Fruit fly (Drosophila melanogaster) whole organism, embryonic: ENCODE measurements around the gene CG7183.
A peak's percentile ranks its signal among the peaks of the same experiment; 100 is the strongest.

Experiments
- Bdp1 ChIP-seq: fragments of 200-800 bp; sonication (Bioruptor generic); optimal IDR thresholded peaks from 3 replicates; lab custom pipeline; 2016; ENCODE audit warnings: missing biosample characterization, missing genetic modification characterization
- Blimp-1 ChIP-seq: fragments of 200-800 bp; sonication (Bioruptor generic); optimal IDR thresholded peaks from 3 replicates; lab custom pipeline; 2018; ENCODE audit warnings: missing biosample characterization, missing genetic modification characterization, mild to moderate bottlenecking, moderate library complexity, missing genetic modification reagents
- CG11085 ChIP-seq: fragments of 200-800 bp; sonication (Bioruptor generic); IDR thresholded peaks from 2 replicates; pipeline ENCODE4 v1.3.6; 2022; ENCODE audit warnings: missing biosample characterization, missing genetic modification characterization
- CG11456 ChIP-seq: fragments of 200-800 bp; sonication (Bioruptor generic); IDR thresholded peaks from 3 replicates; pipeline ENCODE4 v1.3.6; 2022; ENCODE audit warnings: missing biosample characterization, missing genetic modification characterization
- CG11504 ChIP-seq: fragments of 200-800 bp; sonication (Bioruptor generic); optimal IDR thresholded peaks from 3 replicates; lab custom pipeline; 2019; ENCODE audit warnings: missing biosample characterization, mild to moderate bottlenecking, missing genetic modification characterization, moderate library complexity
- CG12769 ChIP-seq: fragments of 200-800 bp; sonication (Bioruptor generic); optimal IDR thresholded peaks from 2 replicates; lab custom pipeline; 2019; ENCODE audit warnings: missing biosample characterization, mild to moderate bottlenecking, missing genetic modification characterization, moderate library complexity
- CG13123 ChIP-seq: fragments of 200-800 bp; sonication (Bioruptor generic); optimal IDR thresholded peaks from 2 replicates; lab custom pipeline; 2016; ENCODE audit warnings: missing biosample characterization, missing genetic modification characterization
- CG15479 ChIP-seq: fragments of 200-800 bp; sonication (Bioruptor generic); optimal IDR thresholded peaks from 3 replicates; lab custom pipeline; 2019; ENCODE audit warnings: missing biosample characterization, mild to moderate bottlenecking, missing genetic modification characterization, moderate library complexity
- CG17385 ChIP-seq: fragments of 200-800 bp; sonication (Bioruptor generic); optimal IDR thresholded peaks from 3 replicates; lab custom pipeline; 2018; ENCODE audit warnings: missing biosample characterization, mild to moderate bottlenecking, missing genetic modification characterization
- CG17612 ChIP-seq: fragments of 200-800 bp; sonication (Bioruptor generic); IDR thresholded peaks from 2 replicates; pipeline ENCODE4 v1.3.6; 2022; ENCODE audit warnings: missing biosample characterization, missing genetic modification characterization
- CG18476 ChIP-seq: fragments of 200-800 bp; sonication (Bioruptor generic); optimal IDR thresholded peaks from 2 replicates; lab custom pipeline; 2016; ENCODE audit warnings: missing biosample characterization, mild to moderate bottlenecking, missing genetic modification characterization
- CG2129 ChIP-seq: fragments of 200-800 bp; sonication (Bioruptor generic); IDR thresholded peaks from 2 replicates; pipeline ENCODE4 v1.3.6; 2022; ENCODE audit warnings: missing biosample characterization, missing genetic modification characterization; ENCODE audit not compliant: partially characterized antibody
- CG30403 ChIP-seq: fragments of 200-800 bp; sonication (Bioruptor generic); optimal IDR thresholded peaks from 3 replicates; lab custom pipeline; 2016; ENCODE audit warnings: missing biosample characterization, missing genetic modification characterization
- CG31388 ChIP-seq: fragments of 200-800 bp; sonication (Bioruptor generic); optimal IDR thresholded peaks from 2 replicates; lab custom pipeline; 2016; ENCODE audit warnings: missing biosample characterization, missing genetic modification characterization
- CG4328 ChIP-seq: fragments of 200-800 bp; sonication (Bioruptor generic); optimal IDR thresholded peaks from 3 replicates; lab custom pipeline; 2017; ENCODE audit warnings: missing biosample characterization, missing genetic modification reagents, missing genetic modification characterization
- CG7372 ChIP-seq: fragments of 200-800 bp; sonication (Bioruptor generic); IDR thresholded peaks from 2 replicates; pipeline ENCODE4 v1.3.6; 2022; ENCODE audit warnings: missing biosample characterization, missing genetic modification characterization
- CG7745 ChIP-seq: fragments of 200-800 bp; sonication (Bioruptor generic); optimal IDR thresholded peaks from 2 replicates; lab custom pipeline; 2018; ENCODE audit warnings: missing biosample characterization, mild to moderate bottlenecking, missing genetic modification characterization, moderate library complexity
- CG7987 ChIP-seq: fragments of 200-800 bp; sonication (Bioruptor generic); optimal IDR thresholded peaks from 2 replicates; lab custom pipeline; 2018; ENCODE audit warnings: missing biosample characterization, mild to moderate bottlenecking, missing genetic modification characterization, moderate library complexity
- CG8281 ChIP-seq: fragments of 200-800 bp; sonication (Bioruptor generic); optimal IDR thresholded peaks from 2 replicates; lab custom pipeline; 2018; ENCODE audit warnings: missing biosample characterization, mild to moderate bottlenecking, missing genetic modification characterization, moderate library complexity
- CG9817 ChIP-seq: fragments of 200-800 bp; sonication (Bioruptor generic); optimal IDR thresholded peaks from 2 replicates; lab custom pipeline; 2018; ENCODE audit warnings: missing biosample characterization, mild to moderate bottlenecking, missing genetic modification characterization, moderate library complexity
- CrebB ChIP-seq: fragments of 200-800 bp; sonication (Bioruptor generic); optimal IDR thresholded peaks from 3 replicates; lab custom pipeline; 2018; ENCODE audit warnings: missing biosample characterization, mild to moderate bottlenecking, missing genetic modification characterization
- Dfd ChIP-seq, 2 experiments: fragments of >200 bp; optimal IDR thresholded peaks; 2 replicates each; lab custom pipeline; 2017; ENCODE audit warnings: missing biosample characterization in 2 of 2, missing genetic modification characterization in 2 of 2
- Dll ChIP-seq: fragments of 200-800 bp; sonication (Bioruptor generic); IDR thresholded peaks from 4 replicates; pipeline ENCODE4 v1.3.6; 2022; ENCODE audit warnings: missing biosample characterization, missing genetic modification characterization; ENCODE audit not compliant: partially characterized antibody
- E2f1 ChIP-seq: fragments of 200-800 bp; sonication (Bioruptor generic); IDR thresholded peaks from 2 replicates; pipeline ENCODE4 v1.3.6; 2022; ENCODE audit warnings: missing biosample characterization, missing genetic modification characterization
- HLH4C ChIP-seq: fragments of 200-800 bp; sonication (Bioruptor generic); IDR thresholded peaks from 3 replicates; pipeline ENCODE4 v1.3.6; 2022; ENCODE audit warnings: missing biosample characterization, missing genetic modification characterization; ENCODE audit not compliant: partially characterized antibody
- Sox100B ChIP-seq: fragments of 200-800 bp; sonication (Bioruptor generic); optimal IDR thresholded peaks from 3 replicates; lab custom pipeline; 2018; ENCODE audit warnings: missing biosample characterization, mild to moderate bottlenecking, missing genetic modification characterization
- Usf ChIP-seq: fragments of 200-800 bp; sonication (Bioruptor generic); optimal IDR thresholded peaks from 2 replicates; lab custom pipeline; 2017; ENCODE audit warnings: missing genotype, missing biosample characterization, missing genetic modification characterization
- Vsx1 ChIP-seq: fragments of 200-800 bp; sonication (Bioruptor generic); optimal IDR thresholded peaks from 2 replicates; lab custom pipeline; 2017; ENCODE audit warnings: missing biosample characterization, mild to moderate bottlenecking, missing genetic modification characterization, missing genetic modification reagents
- Xrp1 ChIP-seq: fragments of 200-800 bp; sonication (Bioruptor generic); IDR thresholded peaks from 2 replicates; pipeline ENCODE4 v1.3.6; 2022; ENCODE audit warnings: missing biosample characterization, missing genetic modification characterization
- YL-1 ChIP-seq: fragments of 200-800 bp; sonication (Bioruptor generic); optimal IDR thresholded peaks from 3 replicates; lab custom pipeline; 2017; ENCODE audit warnings: missing biosample characterization, mild to moderate bottlenecking, missing genetic modification characterization
- amos ChIP-seq: fragments of 200-800 bp; sonication (Bioruptor generic); IDR thresholded peaks from 2 replicates; pipeline ENCODE4 v1.3.6; 2022; ENCODE audit warnings: missing biosample characterization, missing genetic modification characterization; ENCODE audit not compliant: partially characterized antibody
- ase ChIP-seq: fragments of 200-800 bp; sonication (Bioruptor generic); IDR thresholded peaks from 3 replicates; pipeline ENCODE4 v1.3.6; 2022; ENCODE audit warnings: missing biosample characterization, missing genetic modification characterization
- bab2 ChIP-seq: fragments of 200-800 bp; sonication (Bioruptor generic); optimal IDR thresholded peaks from 2 replicates; lab custom pipeline; 2016; ENCODE audit warnings: missing biosample characterization, missing genetic modification characterization
- bbx ChIP-seq: fragments of 200-800 bp; sonication (Bioruptor generic); IDR thresholded peaks from 2 replicates; pipeline ENCODE4 v1.3.6; 2022; ENCODE audit warnings: missing biosample characterization, missing genetic modification characterization; ENCODE audit not compliant: partially characterized antibody
- bcd ChIP-seq: fragments of 200-800 bp; sonication (Bioruptor generic); optimal IDR thresholded peaks from 2 replicates; lab custom pipeline; 2017; ENCODE audit warnings: missing biosample characterization, mild to moderate bottlenecking, missing genetic modification characterization
- bigmax ChIP-seq: fragments of 200-800 bp; sonication (Bioruptor generic); optimal IDR thresholded peaks from 2 replicates; lab custom pipeline; 2018; ENCODE audit warnings: missing biosample characterization, mild to moderate bottlenecking, missing genetic modification characterization
- ci ChIP-seq: fragments of 200-800 bp; sonication (Bioruptor generic); IDR thresholded peaks from 3 replicates; pipeline ENCODE4 v1.3.6; 2022; ENCODE audit warnings: missing biosample characterization, missing genetic modification characterization
- dimm ChIP-seq: fragments of 200-800 bp; sonication (Bioruptor generic); IDR thresholded peaks from 2 replicates; pipeline ENCODE4 v1.3.6; 2022; ENCODE audit warnings: missing biosample characterization, missing genetic modification characterization
- fd96Cb ChIP-seq: fragments of 200-800 bp; sonication (Bioruptor generic); optimal IDR thresholded peaks from 2 replicates; lab custom pipeline; 2018; ENCODE audit warnings: missing biosample characterization, mild to moderate bottlenecking, missing genetic modification characterization, moderate library complexity
- ham ChIP-seq: fragments of 200-800 bp; sonication (Bioruptor generic); IDR thresholded peaks from 2 replicates; pipeline ENCODE4 v1.3.6; 2022; ENCODE audit warnings: missing biosample characterization, missing genetic modification characterization
- knrl ChIP-seq: fragments of 200-800 bp; sonication (Bioruptor generic); IDR thresholded peaks from 3 replicates; pipeline ENCODE4 v1.3.6; 2022; ENCODE audit warnings: missing biosample characterization, missing genetic modification characterization; ENCODE audit not compliant: partially characterized antibody
- lov ChIP-seq, 2 experiments: fragments of 200-800 bp in 1 of 2; fragments of >200 bp in 1 of 2; sonication (Bioruptor generic) in 1 of 2; IDR thresholded peaks in 1 of 2; optimal IDR thresholded peaks in 1 of 2; 2 replicates in 1 of 2; 3 replicates in 1 of 2; pipeline versions ENCODE4 v1.3.6 to Lab custom; 2017 to 2022; ENCODE audit warnings: missing biosample characterization in 1 of 2, missing genetic modification characterization in 1 of 2
- ro ChIP-seq: fragments of 200-800 bp; sonication (Bioruptor generic); IDR thresholded peaks from 2 replicates; pipeline ENCODE4 v1.3.6; 2022; ENCODE audit warnings: missing biosample characterization, missing genetic modification characterization
- run ChIP-seq: fragments of 200-800 bp; sonication (Bioruptor generic); optimal IDR thresholded peaks from 3 replicates; lab custom pipeline; 2018; ENCODE audit warnings: missing biosample characterization, mild to moderate bottlenecking, missing genetic modification characterization
- shn ChIP-seq: fragments of 200-800 bp; sonication (Bioruptor generic); optimal IDR thresholded peaks from 3 replicates; lab custom pipeline; 2016; ENCODE audit warnings: missing biosample characterization, missing genetic modification characterization
- slp2 ChIP-seq: fragments of 200-800 bp; sonication (Bioruptor generic); optimal IDR thresholded peaks from 2 replicates; lab custom pipeline; 2016; ENCODE audit warnings: missing biosample characterization, missing genetic modification characterization
- tio ChIP-seq: fragments of 200-800 bp; sonication (Bioruptor generic); optimal IDR thresholded peaks from 2 replicates; lab custom pipeline; 2017; ENCODE audit warnings: missing biosample characterization, missing genetic modification characterization, inconsistent platforms
- unc-4 ChIP-seq: fragments of 200-800 bp; sonication (Bioruptor generic); IDR thresholded peaks from 2 replicates; pipeline ENCODE4 v1.3.6; 2022; ENCODE audit warnings: missing biosample characterization, missing genetic modification characterization; ENCODE audit not compliant: partially characterized antibody
- wdn ChIP-seq: fragments of 200-800 bp; sonication (Bioruptor generic); IDR thresholded peaks from 2 replicates; pipeline ENCODE4 v1.3.6; 2022; ENCODE audit warnings: missing biosample characterization, missing genetic modification characterization
- wek ChIP-seq: fragments of 200-800 bp; sonication (Bioruptor generic); optimal IDR thresholded peaks from 3 replicates; lab custom pipeline; 2018; ENCODE audit warnings: missing biosample characterization, mild to moderate bottlenecking, missing genetic modification characterization, moderate library complexity

Gene CG7183

dm6 chr3R:18255281-18255680, 34.8 kb upstream of the CG7183 start, which contains the start of the genes Ada2a, Polr2D, Tgs1 and moi (continued):
- no peak for TF ChIP-seq CG11456 (GFP tag; lab: Robert Waterston, UW)
- no peak for TF ChIP-seq wek (GFP tag; lab: Kevin White, UChicago)
- TF ChIP-seq ci = no peak
- no peak for TF ChIP-seq Blimp-1
- no peak for TF ChIP-seq CG7372 (GFP tag; lab: Robert Waterston, UW)
- no peak for TF ChIP-seq CG11504 (tag; lab: Kevin White, UChicago)
- peak; percentile 78 for TF ChIP-seq Dll
- TF ChIP-seq bcd (GFP tag; lab: Kevin White, UChicago) = no peak
- no peak for TF ChIP-seq bigmax (GFP tag; lab: Kevin White, UChicago)
- TF ChIP-seq bbx (GFP tag; lab: Robert Waterston, UW) = peak; percentile 82
- peak; percentile 42; the same call in 1 of the 2 replicates for TF ChIP-seq CG2129
- TF ChIP-seq CG11085 = no peak
- TF ChIP-seq CG15479 = peak; percentile 64
- no peak for TF ChIP-seq ase (GFP tag; lab: Robert Waterston, UW)
- TF ChIP-seq bab2 = no peak
- no peak for TF ChIP-seq CG7745 (tag; lab: Kevin White, UChicago)
- peak; percentile 75; the same call in 1 of the 2 replicates for TF ChIP-seq unc-4 (GFP tag; lab: Robert Waterston, UW)
- TF ChIP-seq CG12769 (tag; lab: Kevin White, UChicago) = no peak
- TF ChIP-seq HLH4C (GFP tag; lab: Robert Waterston, UW) = peak; percentile 66; the same call in 2 of the 3 replicates
- no peak for TF ChIP-seq CG17612
- TF ChIP-seq CG8281 = no peak
- TF ChIP-seq CG30403 = no peak
- TF ChIP-seq CG4328 (GFP tag; lab: Kevin White, UChicago) = no peak
- TF ChIP-seq CG9817 (tag; lab: Kevin White, UChicago) = no peak
- TF ChIP-seq shn (GFP tag; lab: Kevin White, UChicago) = no peak
- TF ChIP-seq CG7987 = no peak
- TF ChIP-seq Xrp1 = no peak
- TF ChIP-seq slp2 (GFP tag; lab: Kevin White, UChicago) = no peak
- no peak for TF ChIP-seq tio
- TF ChIP-seq CG17385 = no peak
- no peak for TF ChIP-seq Vsx1 (GFP tag; lab: Kevin White, UChicago)
- no peak for TF ChIP-seq dimm
- TF ChIP-seq wdn (GFP tag; lab: Robert Waterston, UW) = no peak
- TF ChIP-seq ham (GFP tag; lab: Robert Waterston, UW) = no peak
- no peak for TF ChIP-seq Usf (GFP tag; lab: Kevin White, UChicago)
- no peak for TF ChIP-seq CG18476
- no peak for TF ChIP-seq Dfd (GFP tag; optimal IDR thresholded peaks at IDR 0.05; lab: Kevin White, UChicago)
- TF ChIP-seq lov (optimal IDR thresholded peaks at IDR 0.05; lab: Kevin White, UChicago) = no peak
- no peak for TF ChIP-seq lov (GFP tag; IDR thresholded peaks at IDR 0.05; lab: Robert Waterston, UW)
- peak; percentile 44 for TF ChIP-seq YL-1 (GFP tag; lab: Kevin White, UChicago)
- no peak for TF ChIP-seq Sox100B (GFP tag; lab: Kevin White, UChicago)
- TF ChIP-seq amos = peak; percentile 84
- TF ChIP-seq Bdp1 (GFP tag; lab: Kevin White, UChicago) = no peak
- TF ChIP-seq CrebB (tag; lab: Kevin White, UChicago) = no peak
- no peak for TF ChIP-seq run (tag; lab: Kevin White, UChicago)
- no peak for TF ChIP-seq CG31388 (GFP tag; lab: Kevin White, UChicago)
- TF ChIP-seq E2f1 = no peak
- peak; percentile 73 for TF ChIP-seq knrl
- TF ChIP-seq CG13123 (GFP tag; lab: Kevin White, UChicago) = no peak
- TF ChIP-seq fd96Cb (tag; lab: Kevin White, UChicago) = no peak
- no peak for TF ChIP-seq ro
